Worm (Caenorhabditis elegans) whole organism, L1 larva: Measurements from ENCODE around the gene nhr-154.
A peak's percentile ranks its signal among the peaks of the same experiment; 100 is the strongest.

Experiments used
- C04F5.9 ChIP-seq: sonication (generic microtip); optimal IDR thresholded peaks from 2 replicates; lab custom pipeline; 2016; ENCODE audit warnings: missing genetic modification characterization, missing compliant biosample characterization
- C16A3.4 ChIP-seq: fragments of 150-350 bp; optimal IDR thresholded peaks from 2 replicates; lab custom pipeline; 2014; ENCODE audit warnings: missing biosample characterization, missing genetic modification characterization
- F16B12.6 ChIP-seq: fragments of 150-350 bp; optimal IDR thresholded peaks from 2 replicates; lab custom pipeline; 2014; ENCODE audit warnings: missing biosample characterization, missing genetic modification characterization
- alr-1 ChIP-seq: fragments of 200-800 bp; sonication (Bioruptor generic); optimal IDR thresholded peaks from 2 replicates; lab custom pipeline; 2018; ENCODE audit warnings: borderline replicate concordance, mild to moderate bottlenecking, missing genetic modification characterization, missing compliant biosample characterization
- ama-1 ChIP-seq: fragments of 150-350 bp; optimal IDR thresholded peaks from 2 replicates; lab custom pipeline; 2014
- blmp-1 ChIP-seq: fragments of 150-350 bp; optimal IDR thresholded peaks from 2 replicates; lab custom pipeline; 2014; ENCODE audit warnings: missing biosample characterization, missing genetic modification characterization
- ceh-8 ChIP-seq: fragments of 200-800 bp; sonication (Bioruptor generic); optimal IDR thresholded peaks from 2 replicates; lab custom pipeline; 2018; ENCODE audit warnings: mild to moderate bottlenecking, missing genetic modification characterization, moderate library complexity, missing compliant biosample characterization
- ceh-82 ChIP-seq, 3 experiments: fragments of 150-350 bp in 1 of 3; sonication (generic microtip) in 2 of 3; optimal IDR thresholded peaks; 2 replicates each; lab custom pipeline; 2014 to 2017; ENCODE audit warnings: missing biosample characterization in 3 of 3, missing genetic modification characterization in 3 of 3
- dpl-1 ChIP-seq, 3 experiments: fragments of 150-350 bp in 2 of 3; sonication (generic microtip) in 1 of 3; optimal IDR thresholded peaks; 2 replicates each; lab custom pipeline; 2014 to 2017; ENCODE audit warnings: missing biosample characterization in 3 of 3, missing genetic modification characterization in 3 of 3, missing genetic modification reagents in 3 of 3
- efl-1 ChIP-seq, 4 experiments: fragments of 150-350 bp; optimal IDR thresholded peaks in 3 of 4; peaks in 1 of 4; 1 replicate in 1 of 4; 2 replicates in 3 of 4; lab custom pipeline; 2014; ENCODE audit warnings: missing biosample characterization in 2 of 4, missing genetic modification characterization in 2 of 4, missing genetic modification reagents in 2 of 4
- efl-3 ChIP-seq: fragments of 200-800 bp; sonication (Bioruptor generic); optimal IDR thresholded peaks from 2 replicates; lab custom pipeline; 2018; ENCODE audit warnings: mild to moderate bottlenecking, missing genetic modification characterization, missing compliant biosample characterization
- egl-13 ChIP-seq: sonication (generic microtip); optimal IDR thresholded peaks from 2 replicates; lab custom pipeline; 2016; ENCODE audit warnings: missing genotype, missing genetic modification reagents, missing genetic modification characterization, missing compliant biosample characterization
- elt-2 ChIP-seq: sonication (generic microtip); optimal IDR thresholded peaks from 2 replicates; lab custom pipeline; 2016; ENCODE audit warnings: missing genetic modification characterization, mild to moderate bottlenecking, inconsistent platforms, missing compliant biosample characterization, missing genetic modification reagents
- ets-5 ChIP-seq: fragments of 200-800 bp; sonication (Bioruptor generic); IDR thresholded peaks from 2 replicates; pipeline ENCODE4 v1.3.6; 2022; ENCODE audit warnings: missing genetic modification characterization, missing compliant biosample characterization
- fkh-10 ChIP-seq: sonication (generic microtip); optimal IDR thresholded peaks from 2 replicates; lab custom pipeline; 2017; ENCODE audit warnings: missing biosample characterization, missing genetic modification reagents, missing genetic modification characterization
- fkh-4 ChIP-seq: sonication (generic microtip); optimal IDR thresholded peaks from 2 replicates; lab custom pipeline; 2016; ENCODE audit warnings: missing compliant biosample characterization, missing genetic modification characterization, borderline replicate concordance
- hpl-2 ChIP-seq: fragments of 150-350 bp; optimal IDR thresholded peaks from 2 replicates; lab custom pipeline; 2014; ENCODE audit warnings: missing biosample characterization, missing genetic modification reagents, missing genetic modification characterization
- isw-1 ChIP-seq: fragments of 200-800 bp; sonication (Bioruptor generic); IDR thresholded peaks from 2 replicates; pipeline ENCODE4 v1.3.6; 2022; ENCODE audit warnings: missing genetic modification characterization, missing compliant biosample characterization
- lin-35 ChIP-seq, 2 experiments: fragments of 150-350 bp; optimal IDR thresholded peaks; 2 replicates each; lab custom pipeline; 2014; ENCODE audit warnings: missing biosample characterization in 2 of 2, missing genetic modification characterization in 2 of 2, missing genetic modification reagents in 2 of 2
- lir-3 ChIP-seq: sonication (generic microtip); optimal IDR thresholded peaks from 2 replicates; lab custom pipeline; 2016; ENCODE audit warnings: mild to moderate bottlenecking, missing genetic modification characterization, moderate library complexity, missing compliant biosample characterization; ENCODE audit not compliant: poor library complexity
- lsy-2 ChIP-seq, 2 experiments: fragments of 150-350 bp; optimal IDR thresholded peaks; 2 replicates each; lab custom pipeline; 2014; ENCODE audit warnings: missing biosample characterization in 2 of 2, missing genetic modification characterization in 2 of 2
- mab-9 ChIP-seq: fragments of 200-800 bp; sonication (Bioruptor generic); IDR thresholded peaks from 2 replicates; pipeline ENCODE4 v1.3.6; 2022; ENCODE audit warnings: missing genetic modification reagents, missing genetic modification characterization, missing compliant biosample characterization
- mef-2 ChIP-seq: fragments of 150-350 bp; optimal IDR thresholded peaks from 2 replicates; lab custom pipeline; 2014; ENCODE audit warnings: missing biosample characterization, missing genetic modification characterization
- mep-1 ChIP-seq: fragments of 150-350 bp; optimal IDR thresholded peaks from 2 replicates; lab custom pipeline; 2014; ENCODE audit warnings: missing biosample characterization, missing genetic modification characterization
- nhr-12 ChIP-seq: sonication (generic microtip); optimal IDR thresholded peaks from 2 replicates; lab custom pipeline; 2017; ENCODE audit warnings: missing biosample characterization, missing genetic modification characterization
- nhr-20 ChIP-seq: sonication (generic microtip); optimal IDR thresholded peaks from 2 replicates; lab custom pipeline; 2016; ENCODE audit warnings: mild to moderate bottlenecking, missing genetic modification characterization, missing compliant biosample characterization
- nhr-71 ChIP-seq: sonication (generic microtip); optimal IDR thresholded peaks from 2 replicates; lab custom pipeline; 2016; ENCODE audit warnings: mild to moderate bottlenecking, missing genetic modification characterization, moderate library complexity, missing compliant biosample characterization
- nhr-85 ChIP-seq: sonication (generic microtip); peaks from one replicate; lab custom pipeline; 2016; ENCODE audit warnings: missing genetic modification characterization, inconsistent platforms, missing compliant biosample characterization
- nhr-90 ChIP-seq: sonication (generic microtip); optimal IDR thresholded peaks from 2 replicates; lab custom pipeline; 2016; ENCODE audit warnings: mild to moderate bottlenecking, missing genetic modification characterization, missing compliant biosample characterization; ENCODE audit not compliant: poor library complexity
- pax-3 ChIP-seq: fragments of 200-800 bp; sonication (Bioruptor generic); optimal IDR thresholded peaks from 2 replicates; lab custom pipeline; 2018; ENCODE audit warnings: mild to moderate bottlenecking, missing genetic modification characterization, moderate library complexity, missing compliant biosample characterization
- rnt-1 ChIP-seq: sonication (generic microtip); optimal IDR thresholded peaks from 2 replicates; lab custom pipeline; 2016; ENCODE audit warnings: mild to moderate bottlenecking, missing genetic modification characterization, moderate library complexity, missing compliant biosample characterization
- skn-1 ChIP-seq: fragments of 150-350 bp; optimal IDR thresholded peaks from 2 replicates; lab custom pipeline; 2014; ENCODE audit warnings: missing biosample characterization, missing genetic modification characterization
- snpc-4 ChIP-seq: fragments of 150-350 bp; optimal IDR thresholded peaks from 2 replicates; lab custom pipeline; 2014; ENCODE audit warnings: missing biosample characterization, missing genetic modification characterization
- snu-23 ChIP-seq: sonication (generic microtip); optimal IDR thresholded peaks from 2 replicates; lab custom pipeline; 2016; ENCODE audit warnings: missing genetic modification characterization, missing compliant biosample characterization
- swsn-7 ChIP-seq: sonication (generic microtip); optimal IDR thresholded peaks from 2 replicates; lab custom pipeline; 2016; ENCODE audit warnings: missing genetic modification characterization, missing compliant biosample characterization
- unc-130 ChIP-seq: fragments of 150-350 bp; optimal IDR thresholded peaks from 2 replicates; lab custom pipeline; 2017; ENCODE audit warnings: missing biosample characterization, missing genetic modification characterization, inconsistent platforms
- unc-98 ChIP-seq: fragments of 200-800 bp; sonication (Bioruptor generic); IDR thresholded peaks from 2 replicates; pipeline ENCODE4 v1.3.6; 2022; ENCODE audit warnings: missing genetic modification characterization, missing compliant biosample characterization
- xbp-1 ChIP-seq: sonication (generic microtip); optimal IDR thresholded peaks from 2 replicates; lab custom pipeline; 2016; ENCODE audit warnings: missing genetic modification characterization, missing compliant biosample characterization
- zag-1 ChIP-seq: fragments of 150-350 bp; optimal IDR thresholded peaks from 2 replicates; lab custom pipeline; 2014; ENCODE audit warnings: missing biosample characterization, missing genetic modification characterization
- zip-4 ChIP-seq: fragments of 200-800 bp; sonication (Bioruptor generic); optimal IDR thresholded peaks from 2 replicates; lab custom pipeline; 2018; ENCODE audit warnings: mild to moderate bottlenecking, missing genetic modification characterization, moderate library complexity, missing compliant biosample characterization

Gene nhr-154

DNA sequence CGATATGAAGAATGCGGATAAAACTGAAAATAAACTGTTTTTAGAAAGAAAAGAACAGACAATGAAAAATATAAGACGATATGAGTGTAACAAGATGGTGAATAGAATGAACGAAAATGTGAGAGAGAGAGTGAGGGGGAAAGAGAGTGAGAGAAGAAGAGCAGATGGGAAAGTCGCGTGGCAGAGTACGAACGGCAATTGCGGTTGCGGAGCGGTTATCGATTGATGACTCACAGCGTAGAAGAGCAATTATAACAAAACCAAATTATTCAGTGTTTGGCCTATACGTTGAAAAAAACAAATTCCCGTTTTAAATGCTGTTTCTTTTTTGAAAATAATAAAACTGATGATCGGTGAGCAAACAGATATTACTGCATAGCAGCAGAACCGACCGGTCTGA is 35.7 kb upstream of the nhr-154 start, which contains the start of gene pqn-53 (continued):
- TF ChIP-seq elt-2 (no peak), xbp-1 (tag; lab: Kevin White, UChicago) (no peak), nhr-85 (tag; lab: Kevin White, UChicago) (peak; percentile 64)

DNA sequence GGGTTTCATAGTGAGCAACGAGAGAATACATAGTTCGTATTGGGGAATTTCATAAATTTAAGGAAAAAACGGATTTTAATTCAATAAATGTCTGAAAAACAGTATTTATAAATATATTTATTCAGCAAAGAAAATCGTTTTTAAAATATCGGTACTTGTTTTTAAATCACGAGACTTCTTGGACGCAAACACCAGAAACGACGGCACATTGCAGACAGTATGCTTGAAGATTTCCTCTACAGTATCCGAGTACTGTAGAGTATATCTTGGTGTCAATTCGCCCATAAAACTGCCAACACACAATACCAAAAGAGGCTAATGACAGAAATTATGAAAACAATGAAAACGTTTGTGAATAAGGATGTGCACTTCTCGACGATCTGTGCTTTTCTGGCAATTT is 35.2 kb upstream of the nhr-154 start:
- TF ChIP-seq nhr-71 (tag; lab: Kevin White, UChicago) (peak; percentile 25), rnt-1 (tag; lab: Kevin White, UChicago) (no peak), C16A3.4 (tag; lab: Kevin White, UChicago) (peak; percentile 5), lsy-2 (tag; optimal IDR thresholded peaks at IDR 0.05; lab: Kevin White, UChicago) (peak; percentile 40 to 60), lir-3 (tag; lab: Kevin White, UChicago) (peak; percentile 1), nhr-90 (tag; lab: Kevin White, UChicago) (peak; percentile 14), ceh-8 (GFP tag; lab: Kevin White, UChicago) (no peak), F16B12.6 (tag; lab: Kevin White, UChicago) (peak; percentile 82), ama-1 (lab: Kevin White, UChicago) (no peak), blmp-1 (peak; percentile 34), pax-3 (tag; lab: Kevin White, UChicago) (peak; percentile 52), lin-35 (GFP tag; optimal IDR thresholded peaks at IDR 0.05; lab: Kevin White, UChicago) (peak; percentile 20 to 57), hpl-2 (GFP tag; lab: Kevin White, UChicago) (no peak), ceh-82 (tag; optimal IDR thresholded peaks at IDR 0.05; lab: Kevin White, UChicago) (peak in 1 of 3 experiments; percentile 8), snu-23 (peak; percentile 34), efl-1 (optimal IDR thresholded peaks at IDR 0.05; lab: Kevin White, UChicago) (peak; percentile 13 to 42), efl-1 (GFP tag; optimal IDR thresholded peaks at IDR 0.05 in 1 of 2; lab: Kevin White, UChicago) (peak; percentile 59 to 94), egl-13 (tag; lab: Kevin White, UChicago) (no peak), mef-2 (tag; lab: Kevin White, UChicago) (no peak), dpl-1 (GFP tag; optimal IDR thresholded peaks at IDR 0.05; lab: Kevin White, UChicago) (peak; percentile 18 to 53 (median 22)), zag-1 (tag; lab: Kevin White, UChicago) (no peak), mep-1 (peak; percentile 54), snpc-4 (tag; lab: Kevin White, UChicago) (no peak), xbp-1 (tag; lab: Kevin White, UChicago) (peak; percentile 19)

- TF ChIP-seq fkh-4 (tag; lab: Kevin White, UChicago) = no peak
- TF ChIP-seq alr-1 (tag; lab: Kevin White, UChicago) = no peak
- TF ChIP-seq C04F5.9 = no peak
- no peak for TF ChIP-seq swsn-7 (tag; lab: Kevin White, UChicago)
- TF ChIP-seq lin-35 (GFP tag; optimal IDR thresholded peaks at IDR 0.05; lab: Kevin White, UChicago) = no peak
- no peak for TF ChIP-seq fkh-10 (GFP tag; lab: Kevin White, UChicago)
- no peak for TF ChIP-seq ets-5 (GFP tag; lab: Robert Waterston, UW)
- no peak for TF ChIP-seq isw-1
- no peak for TF ChIP-seq nhr-90 (tag; lab: Kevin White, UChicago)
- no peak for TF ChIP-seq efl-1 (optimal IDR thresholded peaks at IDR 0.05; lab: Kevin White, UChicago)
- no peak for TF ChIP-seq efl-1 (GFP tag; optimal IDR thresholded peaks at IDR 0.05 in 1 of 2; lab: Kevin White, UChicago)
- no peak for TF ChIP-seq blmp-1
- TF ChIP-seq C16A3.4 (tag; lab: Kevin White, UChicago) = no peak
Observed at ce11 chrV:12068437-12068836, 32.7 kb upstream of the nhr-154 start, which contains the start of gene kmo-2. Gene kmo-2, minus strand, starts transcription at chrV:12068537.

DNA sequence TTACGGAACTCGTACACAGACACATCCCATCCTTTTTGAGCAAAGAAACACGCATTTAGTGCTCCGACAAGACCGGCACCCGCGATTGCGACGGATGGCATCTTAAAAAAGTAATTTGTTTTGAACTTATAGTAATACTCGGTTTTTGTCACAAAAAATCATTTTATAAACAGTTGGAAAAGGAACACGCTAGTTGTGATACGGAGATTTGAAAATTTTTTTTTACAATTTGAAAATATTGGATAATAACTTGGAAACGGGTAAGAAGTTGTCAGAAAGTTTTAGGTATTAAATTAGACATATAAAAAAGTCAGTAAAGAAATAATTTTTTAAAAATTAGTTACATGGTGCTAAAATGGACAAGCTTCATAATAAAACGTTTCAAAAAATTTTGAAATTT is 30.7 kb upstream of the nhr-154 start, which contains the start of gene kmo-1:
Gene kmo-1, minus strand, starts transcription at position 101 of the 400 bp plus-strand sequence.
- TF ChIP-seq unc-130 (no peak), ceh-82 (tag; optimal IDR thresholded peaks at IDR 0.05; lab: Kevin White, UChicago) (no peak), unc-98 (GFP tag; lab: Robert Waterston, UW) (no peak), nhr-12 (tag; lab: Kevin White, UChicago) (no peak), nhr-85 (tag; lab: Kevin White, UChicago) (no peak), hpl-2 (GFP tag; lab: Kevin White, UChicago) (no peak), efl-3 (GFP tag; lab: Kevin White, UChicago) (no peak), skn-1 (tag; lab: Kevin White, UChicago) (no peak), nhr-20 (no peak), egl-13 (tag; lab: Kevin White, UChicago) (no peak), mab-9 (GFP tag; lab: Robert Waterston, UW) (no peak), snu-23 (no peak), snpc-4 (tag; lab: Kevin White, UChicago) (no peak), elt-2 (no peak), zip-4 (GFP tag; lab: Kevin White, UChicago) (no peak)
